Fruit fly (Drosophila melanogaster) whole organism, wandering third instar larva: ENCODE data around the gene mthl9.

Experiments
- CG32264 ChIP-seq: fragments of 200-800 bp; sonication (Bioruptor generic); optimal IDR thresholded peaks from 2 replicates; lab custom pipeline; 2016; ENCODE audit warnings: missing biosample characterization, missing genetic modification characterization
- Dif ChIP-seq: fragments of 200-275, 200-300 bp; sonication (Bioruptor generic); optimal IDR thresholded peaks from 2 replicates; lab custom pipeline; 2018; ENCODE audit warnings: missing biosample characterization, missing genetic modification characterization; ENCODE audit not compliant: partially characterized antibody
- GATAd ChIP-seq: sonication (Bioruptor generic); optimal IDR thresholded peaks from 2 replicates; lab custom pipeline; 2016; ENCODE audit warnings: missing biosample characterization, missing genetic modification characterization
- br ChIP-seq: fragments of 200-800 bp; sonication (Bioruptor generic); optimal IDR thresholded peaks from 2 replicates; lab custom pipeline; 2016; ENCODE audit warnings: missing biosample characterization, missing genetic modification characterization
- fru ChIP-seq: fragments of 200-800 bp; sonication (Bioruptor generic); optimal IDR thresholded peaks from 3 replicates; lab custom pipeline; 2016; ENCODE audit warnings: missing biosample characterization, mild to moderate bottlenecking, missing genetic modification characterization
- h ChIP-seq: fragments of 200-800 bp; sonication (Bioruptor generic); optimal IDR thresholded peaks from 3 replicates; lab custom pipeline; 2016; ENCODE audit warnings: missing biosample characterization, mild to moderate bottlenecking, missing genetic modification characterization
- rgr ChIP-seq: fragments of 200-800 bp; sonication (Bioruptor generic); optimal IDR thresholded peaks from 3 replicates; lab custom pipeline; 2016; ENCODE audit warnings: missing biosample characterization, mild to moderate bottlenecking, missing genetic modification characterization
- sv ChIP-seq: fragments of 200-800 bp; sonication (Bioruptor generic); optimal IDR thresholded peaks from 3 replicates; lab custom pipeline; 2016; ENCODE audit warnings: missing biosample characterization, missing genetic modification characterization

- TF ChIP-seq sv (GFP tag; lab: Kevin White, UChicago), result no peak
- no peak for TF ChIP-seq rgr (GFP tag; lab: Kevin White, UChicago)
- TF ChIP-seq Dif, result no peak
- TF ChIP-seq fru (GFP tag; lab: Kevin White, UChicago), result no peak
- no peak for TF ChIP-seq br (GFP tag; lab: Kevin White, UChicago)
- no peak for TF ChIP-seq GATAd (GFP tag; lab: Kevin White, UChicago)
- no peak for TF ChIP-seq CG32264 (GFP tag; lab: Kevin White, UChicago)
- TF ChIP-seq h (GFP tag; lab: Kevin White, UChicago), result no peak
Observed at dm6 chr3L:380886-381546, 48.9 kb upstream of the mthl9 start.
